Worm (Caenorhabditis elegans) whole organism, L3 larva: Measurements from ENCODE around the gene citk-2.

Experiments used
- ama-1 ChIP-seq: fragments of 150-350 bp; optimal IDR thresholded peaks from 2 replicates; lab custom pipeline; 2018
- elt-1 ChIP-seq: fragments of 150-350 bp; optimal IDR thresholded peaks from 2 replicates; lab custom pipeline; 2014; ENCODE audit warnings: missing biosample characterization, missing genetic modification characterization
- elt-3 ChIP-seq, 3 experiments: fragments of 150-350 bp in 1 of 3; sonication (generic microtip) in 2 of 3; optimal IDR thresholded peaks; 2 replicates in 2 of 3; 4 replicates in 1 of 3; lab custom pipeline; 2014 to 2017; ENCODE audit warnings: missing biosample characterization in 3 of 3, missing genetic modification characterization in 3 of 3
- fos-1 ChIP-seq: fragments of 150-350 bp; optimal IDR thresholded peaks from 2 replicates; lab custom pipeline; 2014; ENCODE audit warnings: missing biosample characterization, missing genetic modification characterization
- nhr-28 ChIP-seq: fragments of 150-350 bp; optimal IDR thresholded peaks from 2 replicates; lab custom pipeline; 2014; ENCODE audit warnings: missing biosample characterization, missing genetic modification characterization
- nhr-77 ChIP-seq: fragments of 150-350 bp; optimal IDR thresholded peaks from 2 replicates; lab custom pipeline; 2014; ENCODE audit warnings: missing biosample characterization, missing genetic modification characterization
- pha-4 ChIP-seq: fragments of 150-350 bp; optimal IDR thresholded peaks from 2 replicates; lab custom pipeline; 2014; ENCODE audit warnings: missing biosample characterization, missing genetic modification reagents, missing genetic modification characterization
- pqm-1 ChIP-seq: fragments of 150-350 bp; optimal IDR thresholded peaks from 2 replicates; lab custom pipeline; 2017; ENCODE audit warnings: missing biosample characterization, missing genetic modification characterization, inconsistent platforms
- unc-62 ChIP-seq: fragments of 150-350 bp; sonication (generic microtip); optimal IDR thresholded peaks from 4 replicates; lab custom pipeline; 2014; ENCODE audit warnings: missing biosample characterization, missing genetic modification reagents, missing genetic modification characterization
- zag-1 ChIP-seq: fragments of 150-350 bp; optimal IDR thresholded peaks from 2 replicates; lab custom pipeline; 2014; ENCODE audit warnings: missing biosample characterization, missing genetic modification characterization

DNA sequence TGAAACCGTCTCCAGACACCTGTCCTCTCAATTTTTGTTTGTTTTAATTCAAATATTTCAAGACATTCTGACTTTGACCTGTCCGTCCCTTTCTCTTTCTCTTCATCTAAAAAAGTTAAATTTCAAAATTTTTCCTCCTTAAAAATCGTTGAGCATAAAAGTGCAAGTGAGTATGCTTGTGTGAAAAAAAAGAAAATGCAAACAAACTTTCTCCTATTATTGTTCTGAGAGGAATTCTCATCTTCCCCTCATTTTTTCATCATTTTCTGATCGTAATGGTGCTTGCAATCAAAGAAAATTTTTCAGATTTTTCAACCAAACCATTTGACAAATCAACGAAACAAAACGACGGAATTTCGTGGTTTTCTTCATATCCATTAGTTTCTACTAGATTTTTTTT lies 30.5 kb upstream of the citk-2 start, which contains the start of gene shc-2:
- no peak for TF ChIP-seq ama-1
- TF ChIP-seq zag-1 (tag; lab: Kevin White, UChicago) = no peak
- TF ChIP-seq elt-1 (tag; lab: Kevin White, UChicago) = no peak
- TF ChIP-seq elt-3 (tag; optimal IDR thresholded peaks at IDR 0.05; lab: Kevin White, UChicago) = no peak
- no peak for TF ChIP-seq unc-62 (GFP tag; lab: Kevin White, UChicago)
- TF ChIP-seq fos-1 (tag; lab: Kevin White, UChicago) = no peak
- no peak for TF ChIP-seq pqm-1 (tag; lab: Kevin White, UChicago)
- TF ChIP-seq nhr-77 (tag; lab: Kevin White, UChicago) = no peak
- TF ChIP-seq pha-4 (tag; lab: Kevin White, UChicago) = no peak
- no peak for TF ChIP-seq nhr-28
